Fruit fly (Drosophila melanogaster): ENCODE results near the gene okr.

okr gene

dm6 chr2L:3041918-3042615, 49.5 kb upstream of the okr start, which contains the start of gene CG17261 (continued):
- TF ChIP-seq prd (optimal IDR thresholded peaks at IDR 0.05) (no peak), prd (GFP tag; IDR thresholded peaks at IDR 0.05) (0 out of 3 replicates have a peak, but pooled peaks have one; percentile 28), Ssrp (tag; optimal IDR thresholded peaks at IDR 0.05) (no peak), CG9932 (GFP tag; IDR thresholded peaks at IDR 0.05) (peak; percentile 63), Hr51 (GFP tag; optimal IDR thresholded peaks at IDR 0.05) (peak; percentile 21 to 35), Jarid2 (GFP tag; optimal IDR thresholded peaks at IDR 0.05) (no peak), Dll (GFP tag; IDR thresholded peaks at IDR 0.05; ENCODE audit: partially characterized antibody) (no peak), al (GFP tag; IDR thresholded peaks at IDR 0.05) (0 out of 2 replicates have a peak, but pooled peaks have one; percentile 21), CG12942 (GFP tag; optimal IDR thresholded peaks at IDR 0.05) (no peak), ken (GFP tag; IDR thresholded peaks at IDR 0.05) (0 out of 3 replicates have a peak, but pooled peaks have one; percentile 29), CG14441 (GFP tag; IDR thresholded peaks at IDR 0.05) (no peak), tgo (GFP tag; IDR thresholded peaks at IDR 0.05) (peak; percentile 31; the same call in 1 of the 3 replicates), unpg (GFP tag; optimal IDR thresholded peaks at IDR 0.05) (peak; percentile 7), wek (GFP tag; optimal IDR thresholded peaks at IDR 0.05) (no peak), CG17568 (GFP tag; optimal IDR thresholded peaks at IDR 0.05) (peak; percentile 4), Dip3 (GFP tag; optimal IDR thresholded peaks at IDR 0.05) (peak; percentile 41), CG7963 (GFP tag; IDR thresholded peaks at IDR 0.05; ENCODE audit: partially characterized antibody) (no peak), exex (tag; optimal IDR thresholded peaks at IDR 0.05) (peak; percentile 97), D19A (tag; optimal IDR thresholded peaks at IDR 0.05) (peak; percentile 96), cwo (GFP tag; optimal IDR thresholded peaks at IDR 0.05) (peak; percentile 99), knrl (GFP tag; IDR thresholded peaks at IDR 0.05; ENCODE audit: partially characterized antibody) (no peak), pita (GFP tag; optimal IDR thresholded peaks at IDR 0.05) (no peak), CHES-1-like (GFP tag; optimal IDR thresholded peaks at IDR 0.05) (peak; percentile 30), kay (GFP tag; optimal IDR thresholded peaks at IDR 0.05) (peak; percentile 22), salm (tag; optimal IDR thresholded peaks at IDR 0.05) (no peak), CG7556 (GFP tag; optimal IDR thresholded peaks at IDR 0.05) (peak; percentile 37), CG33557 (GFP tag; optimal IDR thresholded peaks at IDR 0.05) (no peak), Lpt (GFP tag; optimal IDR thresholded peaks at IDR 0.05) (no peak), CG34376 (GFP tag; optimal IDR thresholded peaks at IDR 0.05) (peak; percentile 99), PHDP (tag; optimal IDR thresholded peaks at IDR 0.05) (peak; percentile 31), abd-A (tag; optimal IDR thresholded peaks at IDR 0.05) (no peak), emc (GFP tag; optimal IDR thresholded peaks at IDR 0.05) (peak; percentile 4), mirr (GFP tag; optimal IDR thresholded peaks at IDR 0.05) (peak; percentile 58), pho (GFP tag; optimal IDR thresholded peaks at IDR 0.05) (peak; percentile 61), CG32532 (GFP tag; IDR thresholded peaks at IDR 0.05) (peak; percentile 75), CG32772 (GFP tag; IDR thresholded peaks at IDR 0.05) (no peak), pan (optimal IDR thresholded peaks at IDR 0.05) (no peak), pan (GFP tag; optimal IDR thresholded peaks at IDR 0.05 in 1 of 2, IDR thresholded peaks at IDR 0.05 in 1 of 2) (peak in 1 of 2 experiments; percentile 31), kni (GFP tag; optimal IDR thresholded peaks at IDR 0.05) (no peak), CG30403 (GFP tag; optimal IDR thresholded peaks at IDR 0.05) (peak; percentile 35), Myb (GFP tag; optimal IDR thresholded peaks at IDR 0.05) (peak; percentile 31), gt (GFP tag; IDR thresholded peaks at IDR 0.05) (no peak), CG7987 (GFP tag; optimal IDR thresholded peaks at IDR 0.05) (peak; percentile 86), schlank (tag; optimal IDR thresholded peaks at IDR 0.05) (peak; percentile 65), so (GFP tag; IDR thresholded peaks at IDR 0.05) (no peak), CG31388 (GFP tag; optimal IDR thresholded peaks at IDR 0.05) (no peak), fu2 (GFP tag; optimal IDR thresholded peaks at IDR 0.05) (no peak), CG15479 (GFP tag; optimal IDR thresholded peaks at IDR 0.05) (no peak), Ets65A (GFP tag) (no peak), CG16863 (GFP tag; optimal IDR thresholded peaks at IDR 0.05) (no peak)
